Worm (Caenorhabditis elegans): ENCODE data around the gene ttn-1.

Gene ttn-1

ce11 chrV:6131100-6131499 is 71.3 kb downstream of the ttn-1 start, which contains the start of gene exp-2:
exp-2 (plus strand) TSS chrV:6131400.
- TF ChIP-seq nhr-12 (tag; optimal IDR thresholded peaks at IDR 0.05) = no peak
- TF ChIP-seq nhr-77 (tag; optimal IDR thresholded peaks at IDR 0.05) = no peak
- no peak for TF ChIP-seq unc-39 (tag; optimal IDR thresholded peaks at IDR 0.05)
- TF ChIP-seq egl-27 (tag; optimal IDR thresholded peaks at IDR 0.05) = no peak
- TF ChIP-seq fkh-10 (GFP tag; optimal IDR thresholded peaks at IDR 0.05) = no peak
- no peak for TF ChIP-seq ceh-9 (tag; optimal IDR thresholded peaks at IDR 0.05)
- no peak for TF ChIP-seq ZK546.5 (tag; optimal IDR thresholded peaks at IDR 0.05)
- no peak for TF ChIP-seq ceh-82 (tag; optimal IDR thresholded peaks at IDR 0.05)
- TF ChIP-seq egl-5 (tag; optimal IDR thresholded peaks at IDR 0.05) = no peak
- TF ChIP-seq elt-2 (tag; optimal IDR thresholded peaks at IDR 0.05) = no peak
- no peak for TF ChIP-seq pha-4 (tag; optimal IDR thresholded peaks at IDR 0.05)
- no peak for TF ChIP-seq mdl-1 (tag; optimal IDR thresholded peaks at IDR 0.05)
- TF ChIP-seq elt-3 (tag; optimal IDR thresholded peaks at IDR 0.05) = no peak
- TF ChIP-seq nhr-11 (tag; optimal IDR thresholded peaks at IDR 0.05) = no peak
- TF ChIP-seq nhr-76 (tag; optimal IDR thresholded peaks at IDR 0.05) = no peak
- TF ChIP-seq eor-1 (tag; optimal IDR thresholded peaks at IDR 0.05) = no peak
- no peak for TF ChIP-seq zag-1 (tag; optimal IDR thresholded peaks at IDR 0.05)
- no peak for TF ChIP-seq pqm-1 (tag; optimal IDR thresholded peaks at IDR 0.05)

ce11 chrV:6128355-6128754 is 74.1 kb downstream of the ttn-1 start:
- TF ChIP-seq nhr-67 (tag; optimal IDR thresholded peaks at IDR 0.05) = no peak
- no peak for TF ChIP-seq hmg-11 (tag; optimal IDR thresholded peaks at IDR 0.05)
- no peak for TF ChIP-seq fos-1 (tag; optimal IDR thresholded peaks at IDR 0.05)
- TF ChIP-seq sea-2 (GFP tag; optimal IDR thresholded peaks at IDR 0.05) = no peak
- TF ChIP-seq ztf-4 (tag; optimal IDR thresholded peaks at IDR 0.05) = no peak
- TF ChIP-seq nhr-25 (tag; optimal IDR thresholded peaks at IDR 0.05) = no peak
- no peak for TF ChIP-seq egl-27 (tag; optimal IDR thresholded peaks at IDR 0.05)
- TF ChIP-seq daf-12 (tag; optimal IDR thresholded peaks at IDR 0.05) = no peak
- TF ChIP-seq nhr-77 (tag; optimal IDR thresholded peaks at IDR 0.05) = no peak
- no peak for TF ChIP-seq nhr-28 (tag; optimal IDR thresholded peaks at IDR 0.05)
- TF ChIP-seq skn-1 (tag; optimal IDR thresholded peaks at IDR 0.05) = no peak
- no peak for TF ChIP-seq elt-1 (tag; optimal IDR thresholded peaks at IDR 0.05)
- TF ChIP-seq ceh-28 (tag; optimal IDR thresholded peaks at IDR 0.05) = no peak

- TF ChIP-seq elt-3 (tag; optimal IDR thresholded peaks at IDR 0.05) = no peak
- no peak for TF ChIP-seq nhr-12 (tag; optimal IDR thresholded peaks at IDR 0.05)
- no peak for TF ChIP-seq unc-39 (tag; optimal IDR thresholded peaks at IDR 0.05)
- TF ChIP-seq nhr-237 (tag; optimal IDR thresholded peaks at IDR 0.05) = no peak
- no peak for TF ChIP-seq daf-12 (tag; optimal IDR thresholded peaks at IDR 0.05)
- TF ChIP-seq ceh-16 (tag; optimal IDR thresholded peaks at IDR 0.05) = no peak
- TF ChIP-seq R02D3.7 (tag; optimal IDR thresholded peaks at IDR 0.05) = no peak
- no peak for TF ChIP-seq pqm-1 (tag; optimal IDR thresholded peaks at IDR 0.05)
- no peak for TF ChIP-seq lin-39 (tag; optimal IDR thresholded peaks at IDR 0.05)
- no peak for TF ChIP-seq nhr-76 (tag; optimal IDR thresholded peaks at IDR 0.05)
- no peak for TF ChIP-seq nfya-1 (tag; optimal IDR thresholded peaks at IDR 0.05; ENCODE audit: insufficient read depth)
- no peak for TF ChIP-seq ceh-82 (tag; optimal IDR thresholded peaks at IDR 0.05)
- TF ChIP-seq tbx-2 (tag; optimal IDR thresholded peaks at IDR 0.05) = no peak
- TF ChIP-seq elt-1 (tag; optimal IDR thresholded peaks at IDR 0.05) = no peak
- no peak for TF ChIP-seq egl-5 (tag; optimal IDR thresholded peaks at IDR 0.05)
- no peak for TF ChIP-seq ceh-28 (tag; optimal IDR thresholded peaks at IDR 0.05)
- no peak for TF ChIP-seq nhr-28 (tag; optimal IDR thresholded peaks at IDR 0.05)
Measured at ce11 chrV:6121659-6122058, 80.8 kb downstream of the ttn-1 start.

DNA sequence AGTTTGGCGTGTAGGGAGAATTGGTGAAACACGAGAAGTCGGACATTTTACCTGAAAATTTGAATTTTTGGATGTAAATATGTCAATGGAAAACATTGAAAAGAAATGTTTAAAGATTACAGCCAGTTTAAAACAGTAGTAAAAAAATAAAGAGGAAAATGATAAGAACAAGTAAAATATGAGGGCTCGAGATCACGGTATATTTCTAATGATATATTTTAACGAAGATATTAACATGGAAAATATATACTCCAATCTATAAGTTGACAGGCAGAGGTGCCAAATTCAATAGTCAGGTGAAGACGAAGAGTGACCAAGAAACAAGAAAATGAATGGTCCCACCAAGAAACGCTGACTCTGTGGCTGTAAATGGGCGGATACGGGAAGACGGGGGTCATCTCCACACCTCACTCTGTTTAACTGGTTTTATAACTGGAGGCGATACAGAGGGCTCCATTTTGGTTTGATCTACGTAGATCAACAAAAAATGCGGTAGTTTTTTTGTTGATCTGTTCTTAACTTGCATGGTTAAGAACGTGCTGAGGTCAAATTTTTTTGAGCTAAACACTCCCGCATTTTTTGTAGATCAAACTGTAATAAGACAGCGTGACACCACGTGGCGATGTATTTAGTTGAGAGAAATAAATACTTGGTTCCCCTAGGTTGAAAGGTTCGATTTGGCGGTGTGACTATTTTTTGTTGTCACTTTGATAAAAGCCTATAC is 82.1 kb downstream of the ttn-1 start, which contains the start of gene ceh-49:
ceh-49 (minus strand) TSS at position 51 of the 724 bp plus-strand sequence.
- no peak for TF ChIP-seq lin-15B (tag; optimal IDR thresholded peaks at IDR 0.05)

All from whole organism, L3 larva.